Worm (Caenorhabditis elegans): ENCODE data around the gene R10D12.1.

Gene R10D12.1

DNA sequence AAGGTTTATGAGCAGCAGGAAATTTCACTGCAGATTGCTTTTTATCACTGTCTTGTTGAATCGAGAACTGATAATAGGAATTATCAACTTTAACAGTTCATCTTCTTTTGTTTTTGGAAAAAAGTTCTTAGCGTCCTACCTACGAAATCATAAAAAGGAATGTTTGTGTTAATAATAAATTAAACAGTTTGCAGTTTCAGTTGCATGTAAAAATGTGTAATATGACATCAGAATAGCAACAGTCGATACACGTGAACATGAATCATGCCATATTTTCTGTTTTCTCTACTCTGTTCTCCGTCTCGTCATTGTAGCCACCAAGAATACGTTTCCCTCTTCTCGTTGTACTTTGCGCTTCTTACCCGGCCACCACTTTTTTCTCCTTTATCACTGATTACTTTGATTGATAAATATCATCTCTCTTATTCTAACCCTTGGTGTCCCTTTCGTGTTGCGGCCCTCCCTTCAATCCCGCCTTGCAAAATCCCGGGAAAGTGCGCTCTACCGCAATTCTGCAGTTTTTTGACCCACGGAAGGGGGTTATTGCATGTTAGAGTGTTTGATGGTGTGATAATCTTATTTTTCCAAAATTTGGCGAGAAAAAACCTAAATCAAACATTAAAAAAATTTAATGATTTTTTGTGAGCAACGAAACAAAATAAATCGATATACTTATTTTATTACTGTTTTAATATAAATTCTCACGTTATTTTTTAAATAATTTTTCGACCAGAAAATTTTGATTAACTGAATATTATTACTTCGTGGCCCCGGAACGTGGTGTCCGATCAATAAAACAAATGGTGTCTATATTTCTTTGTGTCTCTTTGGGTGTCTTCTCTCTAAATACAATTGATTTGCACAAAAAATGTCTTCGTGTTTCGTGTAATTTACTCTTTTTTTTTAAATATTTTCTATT is 41.7 kb downstream of the R10D12.1 start, which contains the start of gene sptl-3 (continued):
- TF ChIP-seq Y56A3A.18 (GFP tag; IDR thresholded peaks at IDR 0.05): no peak
- no peak for TF ChIP-seq rcor-1 (GFP tag; IDR thresholded peaks at IDR 0.05)
- no peak for TF ChIP-seq C06A6.2 (GFP tag; conservative IDR thresholded peaks at IDR 0.05)
- TF ChIP-seq snpc-3.4 (tag; optimal IDR thresholded peaks at IDR 0.05): no peak
- TF ChIP-seq nhr-80 (tag; optimal IDR thresholded peaks at IDR 0.05): peak; percentile 86
- no peak for TF ChIP-seq B0336.3 (GFP tag; IDR thresholded peaks at IDR 0.05)
- no peak for TF ChIP-seq D2030.7 (GFP tag; IDR thresholded peaks at IDR 0.05)
- no peak for TF ChIP-seq nhr-27 (tag; optimal IDR thresholded peaks at IDR 0.05)
- no peak for TF ChIP-seq B0261.1 (tag; optimal IDR thresholded peaks at IDR 0.05)
- TF ChIP-seq atf-7 (tag; optimal IDR thresholded peaks at IDR 0.05): peak; percentile 65
- no peak for TF ChIP-seq F39B2.1 (GFP tag; IDR thresholded peaks at IDR 0.05)
- TF ChIP-seq let-607 (tag; optimal IDR thresholded peaks at IDR 0.05): no peak
- TF ChIP-seq madf-8 (GFP tag; conservative IDR thresholded peaks at IDR 0.05): no peak
- TF ChIP-seq lin-35 (GFP tag; optimal IDR thresholded peaks at IDR 0.05): peak in 1 of 3 experiments; percentile 29
- no peak for TF ChIP-seq madf-10 (tag; optimal IDR thresholded peaks at IDR 0.05)

- no peak for TF ChIP-seq unc-62 (GFP tag; optimal IDR thresholded peaks at IDR 0.05)
- TF ChIP-seq nhr-80 (tag; optimal IDR thresholded peaks at IDR 0.05): peak; percentile 52
These were observed 43.0 kb downstream of the R10D12.1 start for ce11 chrV:13891489-13891888.

- no peak for TF ChIP-seq Y67H2A.10 (GFP tag; conservative IDR thresholded peaks at IDR 0.05)
- TF ChIP-seq akir-1 (GFP tag; optimal IDR thresholded peaks at IDR 0.05): no peak
- no peak for TF ChIP-seq attf-6 (GFP tag; IDR thresholded peaks at IDR 0.05)
- TF ChIP-seq lin-54 (GFP tag; optimal IDR thresholded peaks at IDR 0.05): no peak
- no peak for TF ChIP-seq pbrm-1 (GFP tag; IDR thresholded peaks at IDR 0.05)
- no peak for TF ChIP-seq ceh-91 (GFP tag; IDR thresholded peaks at IDR 0.05)
- TF ChIP-seq hmg-20 (GFP tag; IDR thresholded peaks at IDR 0.05): no peak
- no peak for TF ChIP-seq snpc-4 (GFP tag; optimal IDR thresholded peaks at IDR 0.05)
- TF ChIP-seq snpc-4 (tag; optimal IDR thresholded peaks at IDR 0.05): no peak
- no peak for TF ChIP-seq lin-40 (tag; optimal IDR thresholded peaks at IDR 0.05)
- no peak for TF ChIP-seq ceh-79 (tag; optimal IDR thresholded peaks at IDR 0.05)
- no peak for TF ChIP-seq nfya-2 (GFP tag; IDR thresholded peaks at IDR 0.05)
- no peak for TF ChIP-seq rcor-1 (GFP tag; IDR thresholded peaks at IDR 0.05)
These were observed 44.0 kb downstream of the R10D12.1 start, which contains the start of gene lbp-8 for ce11 chrV:13890473-13890872. Gene lbp-8, plus strand, starts transcription at chrV:13890773.

DNA sequence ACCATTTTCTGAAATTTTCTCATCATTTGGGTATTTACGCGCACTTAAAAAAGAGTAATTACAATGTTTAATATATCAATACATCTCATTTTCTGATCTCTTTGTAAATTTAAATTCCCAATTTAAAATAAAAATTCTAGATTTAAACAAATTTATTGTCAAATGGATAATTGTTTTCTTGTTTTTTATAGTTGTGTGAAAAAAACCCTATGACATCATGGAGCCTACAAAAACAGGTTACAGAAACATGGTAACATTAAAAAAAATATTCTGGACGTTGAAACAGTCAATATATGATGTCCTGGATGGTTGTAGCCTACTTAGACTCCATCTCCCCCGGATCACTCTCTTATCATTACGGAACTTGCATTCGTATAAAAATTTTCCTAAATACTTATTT is 44.9 kb downstream of the R10D12.1 start, which contains the start of gene spp-12:
TSS of gene spp-12 (plus strand) at position 301 of the 400 bp plus-strand sequence.
- no peak for TF ChIP-seq attf-6 (GFP tag; IDR thresholded peaks at IDR 0.05)

ce11 chrV:13887358-13887757 is 47.1 kb downstream of the R10D12.1 start, which contains the start of gene srsx-19:
Gene srsx-19, plus strand, starts transcription at chrV:13887658.
- no peak for TF ChIP-seq ztf-22 (GFP tag; optimal IDR thresholded peaks at IDR 0.05)
- TF ChIP-seq hlh-26 (GFP tag; conservative IDR thresholded peaks at IDR 0.05): no peak
- TF ChIP-seq attf-5 (GFP tag; optimal IDR thresholded peaks at IDR 0.05): no peak
- TF ChIP-seq K11D2.4 (GFP tag; IDR thresholded peaks at IDR 0.05): no peak
- TF ChIP-seq akir-1 (GFP tag; optimal IDR thresholded peaks at IDR 0.05): no peak
- TF ChIP-seq Y95B8A.8 (GFP tag; IDR thresholded peaks at IDR 0.05): no peak
- TF ChIP-seq F10E7.11 (tag; optimal IDR thresholded peaks at IDR 0.05): no peak
- no peak for TF ChIP-seq lin-40 (tag; optimal IDR thresholded peaks at IDR 0.05)
- TF ChIP-seq cebp-2 (GFP tag; IDR thresholded peaks at IDR 0.05): no peak
- TF ChIP-seq cebp-1 (GFP tag; IDR thresholded peaks at IDR 0.05): no peak
- no peak for TF ChIP-seq cebp-1 (tag; optimal IDR thresholded peaks at IDR 0.05)
- no peak for TF ChIP-seq lag-1 (GFP tag; IDR thresholded peaks at IDR 0.05)
- TF ChIP-seq F55B11.4 (tag; optimal IDR thresholded peaks at IDR 0.05; ENCODE audit: borderline replicate concordance, insufficient read depth): no peak
- TF ChIP-seq egl-18 (GFP tag; IDR thresholded peaks at IDR 0.05): no peak
- no peak for TF ChIP-seq ceh-27 (GFP tag; optimal IDR thresholded peaks at IDR 0.05)
